Fruit fly (Drosophila melanogaster) whole organism, embryonic: ENCODE data around the gene ara.

Experiments
- CG10979 ChIP-seq: fragments of 200-800 bp; sonication (Bioruptor generic); optimal IDR thresholded peaks from 2 replicates; lab custom pipeline; 2018; ENCODE audit warnings: missing biosample characterization, mild to moderate bottlenecking, missing genetic modification characterization, moderate library complexity
- CG11085 ChIP-seq: fragments of 200-800 bp; sonication (Bioruptor generic); IDR thresholded peaks from 2 replicates; pipeline ENCODE4 v1.3.6; 2022; ENCODE audit warnings: missing biosample characterization, missing genetic modification characterization
- CG11247 ChIP-seq: fragments of 200-800 bp; sonication (Bioruptor generic); IDR thresholded peaks from 2 replicates; pipeline ENCODE4 v1.3.6; 2022; ENCODE audit warnings: missing biosample characterization, missing genetic modification characterization
- CG12942 ChIP-seq: fragments of 200-800 bp; sonication (Bioruptor generic); optimal IDR thresholded peaks from 3 replicates; lab custom pipeline; 2016; ENCODE audit warnings: missing biosample characterization, missing genetic modification characterization
- CG13894 ChIP-seq: fragments of 200-800 bp; sonication (Bioruptor generic); optimal IDR thresholded peaks from 3 replicates; lab custom pipeline; 2018; ENCODE audit warnings: missing biosample characterization, mild to moderate bottlenecking, missing genetic modification characterization, moderate library complexity
- CG14667 ChIP-seq: fragments of 200-800 bp; sonication (Bioruptor generic); IDR thresholded peaks from 2 replicates; pipeline ENCODE4 v1.3.6; 2022; ENCODE audit warnings: missing biosample characterization, missing genetic modification characterization
- CG14860 ChIP-seq: fragments of 200-800 bp; sonication (Bioruptor generic); IDR thresholded peaks from 3 replicates; pipeline ENCODE4 v1.3.6; 2022; ENCODE audit warnings: missing biosample characterization, missing genetic modification characterization; ENCODE audit not compliant: partially characterized antibody
- CG15479 ChIP-seq: fragments of 200-800 bp; sonication (Bioruptor generic); optimal IDR thresholded peaks from 3 replicates; lab custom pipeline; 2019; ENCODE audit warnings: missing biosample characterization, mild to moderate bottlenecking, missing genetic modification characterization, moderate library complexity
- CG1602 ChIP-seq: fragments of 200-800 bp; sonication (Bioruptor generic); optimal IDR thresholded peaks from 3 replicates; lab custom pipeline; 2016; ENCODE audit warnings: missing biosample characterization, missing genetic modification characterization
- CG1647 ChIP-seq: fragments of 200-800 bp; sonication (Bioruptor generic); optimal IDR thresholded peaks from 3 replicates; lab custom pipeline; 2016; ENCODE audit warnings: missing biosample characterization, missing genetic modification characterization
- CG2116 ChIP-seq: fragments of 200-800 bp; sonication (Bioruptor generic); optimal IDR thresholded peaks from 3 replicates; lab custom pipeline; 2018; ENCODE audit warnings: missing biosample characterization, mild to moderate bottlenecking, missing genetic modification characterization
- CG31388 ChIP-seq: fragments of 200-800 bp; sonication (Bioruptor generic); optimal IDR thresholded peaks from 2 replicates; lab custom pipeline; 2016; ENCODE audit warnings: missing biosample characterization, missing genetic modification characterization
- CG43689 ChIP-seq: fragments of 200-800 bp; sonication (Bioruptor generic); IDR thresholded peaks from 2 replicates; pipeline ENCODE4 v1.3.6; 2022; ENCODE audit warnings: missing biosample characterization, missing genetic modification characterization
- CG4617 ChIP-seq: fragments of 200-800 bp; sonication (Bioruptor generic); optimal IDR thresholded peaks from 3 replicates; lab custom pipeline; 2016; ENCODE audit warnings: missing biosample characterization, missing genetic modification characterization, borderline replicate concordance
- CG5180 ChIP-seq: fragments of 200-800 bp; sonication (Bioruptor generic); optimal IDR thresholded peaks from 3 replicates; lab custom pipeline; 2017; ENCODE audit warnings: missing biosample characterization, missing genetic modification characterization, mild to moderate bottlenecking, moderate library complexity, missing genetic modification reagents
- CG6813 ChIP-seq: fragments of 200-800 bp; sonication (Bioruptor generic); optimal IDR thresholded peaks from 2 replicates; lab custom pipeline; 2017; ENCODE audit warnings: missing biosample characterization, missing genetic modification characterization, mild to moderate bottlenecking, moderate library complexity, missing genetic modification reagents
- CG8944 ChIP-seq: fragments of 200-800 bp; sonication (Bioruptor generic); optimal IDR thresholded peaks from 3 replicates; lab custom pipeline; 2016; ENCODE audit warnings: missing biosample characterization, missing genetic modification characterization
- Dbx ChIP-seq: fragments of 200-800 bp; sonication (Bioruptor generic); IDR thresholded peaks from 3 replicates; pipeline ENCODE4 v1.3.6; 2022; ENCODE audit warnings: missing biosample characterization, missing genetic modification characterization
- Elba2 ChIP-seq: fragments of 200-800 bp; sonication (Bioruptor generic); optimal IDR thresholded peaks from 3 replicates; lab custom pipeline; 2016; ENCODE audit warnings: missing biosample characterization, missing genetic modification characterization
- HmgD ChIP-seq: fragments of 200-800 bp; sonication (Bioruptor generic); optimal IDR thresholded peaks from 3 replicates; lab custom pipeline; 2016; ENCODE audit warnings: missing biosample characterization, missing genetic modification characterization
- Mrtf ChIP-seq: fragments of 200-800 bp; sonication (Bioruptor generic); IDR thresholded peaks from 3 replicates; pipeline ENCODE4 v1.3.6; 2022; ENCODE audit warnings: missing biosample characterization, missing genetic modification characterization
- Ravus ChIP-seq: fragments of 200-800 bp; sonication (Bioruptor generic); IDR thresholded peaks from 2 replicates; pipeline ENCODE4 v1.3.6; 2022; ENCODE audit warnings: missing biosample characterization, missing genetic modification characterization
- Side ChIP-seq: fragments of 200-800 bp; sonication (Bioruptor generic); optimal IDR thresholded peaks from 2 replicates; lab custom pipeline; 2016; ENCODE audit warnings: missing biosample characterization, missing genetic modification characterization
- Sox102F ChIP-seq: fragments of 200-800 bp; sonication (Bioruptor generic); optimal IDR thresholded peaks from 2 replicates; lab custom pipeline; 2018; ENCODE audit warnings: missing biosample characterization, mild to moderate bottlenecking, missing genetic modification characterization, moderate library complexity
- ash1 ChIP-seq: fragments of 200-800 bp; sonication (Bioruptor generic); optimal IDR thresholded peaks from 2 replicates; lab custom pipeline; 2018; ENCODE audit warnings: missing biosample characterization, mild to moderate bottlenecking, missing genetic modification characterization
- bab2 ChIP-seq: fragments of 200-800 bp; sonication (Bioruptor generic); optimal IDR thresholded peaks from 2 replicates; lab custom pipeline; 2016; ENCODE audit warnings: missing biosample characterization, missing genetic modification characterization
- corto ChIP-seq: fragments of 200-800 bp; sonication (Bioruptor generic); optimal IDR thresholded peaks from 2 replicates; lab custom pipeline; 2016; ENCODE audit warnings: missing biosample characterization, mild to moderate bottlenecking, missing genetic modification characterization, moderate library complexity
- dpn ChIP-seq, 2 experiments: fragments of 200-800 bp; sonication (Bioruptor generic); optimal IDR thresholded peaks; 3 replicates each; lab custom pipeline; 2016; ENCODE audit warnings: missing biosample characterization in 2 of 2, missing genetic modification characterization in 2 of 2
- ems ChIP-seq: fragments of 200-800 bp; sonication (Bioruptor generic); optimal IDR thresholded peaks from 3 replicates; lab custom pipeline; 2016; ENCODE audit warnings: missing biosample characterization, missing genetic modification characterization
- fd102C ChIP-seq: fragments of 200-800 bp; sonication (Bioruptor generic); optimal IDR thresholded peaks from 2 replicates; lab custom pipeline; 2018; ENCODE audit warnings: missing biosample characterization, mild to moderate bottlenecking, missing genetic modification characterization, moderate library complexity
- fd96Cb ChIP-seq: fragments of 200-800 bp; sonication (Bioruptor generic); optimal IDR thresholded peaks from 2 replicates; lab custom pipeline; 2018; ENCODE audit warnings: missing biosample characterization, mild to moderate bottlenecking, missing genetic modification characterization, moderate library complexity
- ftz-f1 ChIP-seq: fragments of 200-800 bp; sonication (Bioruptor generic); optimal IDR thresholded peaks from 2 replicates; lab custom pipeline; 2016; ENCODE audit warnings: missing biosample characterization, missing genetic modification characterization
- gsb-n ChIP-seq: fragments of 200-800 bp; sonication (Bioruptor generic); optimal IDR thresholded peaks from 3 replicates; lab custom pipeline; 2018; ENCODE audit warnings: missing biosample characterization, mild to moderate bottlenecking, missing genetic modification characterization
- insv ChIP-seq, 2 experiments: fragments of 200-800 bp; sonication (Bioruptor generic); optimal IDR thresholded peaks; 3 replicates each; lab custom pipeline; 2016 to 2018; ENCODE audit warnings: missing biosample characterization in 2 of 2, missing genetic modification characterization in 2 of 2
- inv ChIP-seq: fragments of 200-800 bp; sonication (Bioruptor generic); IDR thresholded peaks from 2 replicates; pipeline ENCODE4 v1.3.6; 2022; ENCODE audit warnings: missing biosample characterization, missing genetic modification characterization; ENCODE audit not compliant: partially characterized antibody
- kah ChIP-seq: fragments of 200-800 bp; sonication (Bioruptor generic); optimal IDR thresholded peaks from 2 replicates; lab custom pipeline; 2018; ENCODE audit warnings: missing biosample characterization, mild to moderate bottlenecking, missing genetic modification characterization
- lov ChIP-seq, 2 experiments: fragments of 200-800 bp in 1 of 2; fragments of >200 bp in 1 of 2; sonication (Bioruptor generic) in 1 of 2; IDR thresholded peaks in 1 of 2; optimal IDR thresholded peaks in 1 of 2; 2 replicates in 1 of 2; 3 replicates in 1 of 2; pipeline versions ENCODE4 v1.3.6 to Lab custom; 2017 to 2022; ENCODE audit warnings: missing biosample characterization in 1 of 2, missing genetic modification characterization in 1 of 2
- odd ChIP-seq: fragments of 200-800 bp; sonication (Bioruptor generic); optimal IDR thresholded peaks from 2 replicates; lab custom pipeline; 2017; ENCODE audit warnings: missing biosample characterization, mild to moderate bottlenecking, missing genetic modification characterization
- otp ChIP-seq: fragments of 200-800 bp; sonication (Bioruptor generic); IDR thresholded peaks from 3 replicates; pipeline ENCODE4, ENCODE4 v1.3.6; 2022; ENCODE audit warnings: missing biosample characterization, missing genetic modification characterization
- pho ChIP-seq: fragments of 200-800 bp; sonication (Bioruptor generic); optimal IDR thresholded peaks from 2 replicates; lab custom pipeline; 2016; ENCODE audit warnings: missing biosample characterization, missing genetic modification characterization
- prd ChIP-seq, 3 experiments: fragments of >200 bp in 2 of 3; fragments of 200-800 bp in 1 of 3; sonication (Bioruptor generic) in 1 of 3; optimal IDR thresholded peaks in 2 of 3; IDR thresholded peaks in 1 of 3; 2 replicates in 2 of 3; 3 replicates in 1 of 3; pipeline versions ENCODE4 v1.3.6 to Lab custom; 2017 to 2022; ENCODE audit warnings: missing biosample characterization in 1 of 3, missing genetic modification characterization in 1 of 3
- ro ChIP-seq: fragments of 200-800 bp; sonication (Bioruptor generic); IDR thresholded peaks from 2 replicates; pipeline ENCODE4 v1.3.6; 2022; ENCODE audit warnings: missing biosample characterization, missing genetic modification characterization
- sd ChIP-seq: fragments of 200-800 bp; sonication (Bioruptor generic); optimal IDR thresholded peaks from 3 replicates; lab custom pipeline; 2018; ENCODE audit warnings: missing biosample characterization, mild to moderate bottlenecking, missing genetic modification characterization, moderate library complexity
- shn ChIP-seq: fragments of 200-800 bp; sonication (Bioruptor generic); optimal IDR thresholded peaks from 3 replicates; lab custom pipeline; 2016; ENCODE audit warnings: missing biosample characterization, missing genetic modification characterization
- tio ChIP-seq: fragments of 200-800 bp; sonication (Bioruptor generic); optimal IDR thresholded peaks from 2 replicates; lab custom pipeline; 2017; ENCODE audit warnings: missing biosample characterization, missing genetic modification characterization, inconsistent platforms
- toy ChIP-seq: fragments of 200-800 bp; sonication (Bioruptor generic); IDR thresholded peaks from 2 replicates; pipeline ENCODE4 v1.3.6; 2022; ENCODE audit warnings: missing biosample characterization, missing genetic modification characterization
- ttk ChIP-seq: fragments of 200-800 bp; sonication (Bioruptor generic); IDR thresholded peaks from 2 replicates; pipeline ENCODE4 v2.1.2; 2022; ENCODE audit warnings: missing biosample characterization, missing genetic modification characterization
- unpg ChIP-seq: fragments of 200-800 bp; sonication (Bioruptor generic); optimal IDR thresholded peaks from 3 replicates; lab custom pipeline; 2018; ENCODE audit warnings: missing biosample characterization, mild to moderate bottlenecking, missing genetic modification characterization, moderate library complexity
- vfl ChIP-seq: fragments of 200-800 bp; sonication (Bioruptor generic); optimal IDR thresholded peaks from 2 replicates; lab custom pipeline; 2016; ENCODE audit warnings: missing biosample characterization, missing genetic modification characterization

ara gene

dm6 chr3L:12572366-12572765 lies 8.1 kb upstream of the ara start, which contains the start of gene sowah (continued):
- TF ChIP-seq CG5180 (GFP tag; lab: Kevin White, UChicago) (peak; percentile 18), fd102C (GFP tag; lab: Kevin White, UChicago) (no peak), dpn (GFP tag; optimal IDR thresholded peaks at IDR 0.05; lab: Kevin White, UChicago) (peak; percentile 44 to 53), ftz-f1 (GFP tag; lab: Kevin White, UChicago) (peak; percentile 9), insv (GFP tag; optimal IDR thresholded peaks at IDR 0.05; lab: Kevin White, UChicago) (peak in 1 of 2 experiments; percentile 30), tio (GFP tag; lab: Kevin White, UChicago) (no peak), CG8944 (GFP tag; lab: Kevin White, UChicago) (peak; percentile 27), odd (GFP tag; lab: Kevin White, UChicago) (no peak), corto (GFP tag; lab: Kevin White, UChicago) (no peak), CG31388 (GFP tag; lab: Kevin White, UChicago) (no peak), Ravus (GFP tag; lab: Robert Waterston, UW) (no peak), sd (tag; lab: Kevin White, UChicago) (peak; percentile 87), CG1647 (GFP tag; lab: Kevin White, UChicago) (peak; percentile 16), CG4617 (GFP tag; lab: Kevin White, UChicago) (peak; percentile 99), fd96Cb (tag; lab: Kevin White, UChicago) (peak; percentile 21), CG15479 (GFP tag; lab: Kevin White, UChicago) (no peak), bab2 (GFP tag; lab: Kevin White, UChicago) (peak; percentile 32), CG14860 (GFP tag; lab: Robert Waterston, UW) (no peak), kah (GFP tag; lab: Kevin White, UChicago) (peak; percentile 25), CG14667 (GFP tag; lab: Robert Waterston, UW) (no peak), toy (GFP tag; lab: Robert Waterston, UW) (no peak), CG1602 (peak; percentile 21), vfl (peak; percentile 30), Mrtf (GFP tag; lab: Robert Waterston, UW) (no peak), CG11085 (0 out of 2 replicates have a peak, but pooled peaks have one; percentile 13), HmgD (GFP tag; lab: Kevin White, UChicago) (peak; percentile 94), CG11247 (GFP tag; lab: Robert Waterston, UW) (peak; percentile 7; the same call in 1 of the 2 replicates), CG12942 (GFP tag; lab: Kevin White, UChicago) (peak; percentile 45), Dbx (GFP tag; lab: Robert Waterston, UW) (peak; percentile 49; the same call in 1 of the 3 replicates), ash1 (GFP tag; lab: Kevin White, UChicago) (peak; percentile 43), unpg (no peak), ro (no peak), CG2116 (GFP tag; lab: Kevin White, UChicago) (peak; percentile 26), CG43689 (GFP tag; lab: Robert Waterston, UW) (no peak), pho (GFP tag; lab: Kevin White, UChicago) (peak; percentile 51), lov (optimal IDR thresholded peaks at IDR 0.05; lab: Kevin White, UChicago) (no peak), lov (GFP tag; IDR thresholded peaks at IDR 0.05; lab: Robert Waterston, UW) (no peak), CG13894 (tag; lab: Kevin White, UChicago) (peak; percentile 47), ems (GFP tag; lab: Kevin White, UChicago) (peak; percentile 31), inv (GFP tag; lab: Robert Waterston, UW) (no peak), CG10979 (tag; lab: Kevin White, UChicago) (peak; percentile 36), Side (GFP tag; lab: Kevin White, UChicago) (peak; percentile 36), Elba2 (GFP tag; lab: Kevin White, UChicago) (peak; percentile 21), gsb-n (tag; lab: Kevin White, UChicago) (no peak), CG6813 (GFP tag; lab: Kevin White, UChicago) (no peak), otp (GFP tag; lab: Robert Waterston, UW) (0 out of 3 replicates have a peak, but pooled peaks have one; percentile 49), Sox102F (GFP tag; lab: Kevin White, UChicago) (peak; percentile 21), prd (optimal IDR thresholded peaks at IDR 0.05; lab: Kevin White, UChicago) (no peak), prd (GFP tag; IDR thresholded peaks at IDR 0.05; lab: Robert Waterston, UW) (peak; percentile 45; the same call in 1 of the 3 replicates), shn (GFP tag; lab: Kevin White, UChicago) (peak; percentile 62), ttk (GFP tag; lab: Robert Waterston, UW) (no peak; the same call in 1 of the 2 replicates)
